Worm (Caenorhabditis elegans) whole organism, mixed stage, embryonic: Measurements from ENCODE around the gene M110.8.

Experiments
- bed-3 ChIP-seq: fragments of 200-800 bp; sonication (Bioruptor generic); optimal IDR thresholded peaks from 3 replicates; lab custom pipeline; 2018; ENCODE audit warnings: mild to moderate bottlenecking, missing genetic modification characterization, moderate library complexity, missing compliant biosample characterization
- blmp-1 ChIP-seq: fragments of 150-350 bp; optimal IDR thresholded peaks from 2 replicates; lab custom pipeline; 2014; ENCODE audit warnings: missing biosample characterization, missing genetic modification characterization
- ceh-39 ChIP-seq: fragments of 150-350 bp; optimal IDR thresholded peaks from 2 replicates; lab custom pipeline; 2014; ENCODE audit warnings: missing biosample characterization, missing genetic modification characterization
- ceh-43 ChIP-seq: fragments of 200-800 bp; sonication (Bioruptor generic); optimal IDR thresholded peaks from 2 replicates; lab custom pipeline; 2018; ENCODE audit warnings: mild to moderate bottlenecking, missing genetic modification characterization, moderate library complexity, missing compliant biosample characterization
- ceh-83 ChIP-seq: fragments of 200-800 bp; sonication (Bioruptor generic); optimal IDR thresholded peaks from 2 replicates; lab custom pipeline; 2018; ENCODE audit warnings: mild to moderate bottlenecking, missing genetic modification characterization, missing compliant biosample characterization
- ces-1 ChIP-seq: fragments of 150-350 bp; optimal IDR thresholded peaks from 2 replicates; lab custom pipeline; 2014; ENCODE audit warnings: missing biosample characterization, missing genetic modification reagents, missing genetic modification characterization
- cnd-1 ChIP-seq: fragments of 200-800 bp; sonication (Bioruptor generic); optimal IDR thresholded peaks from 2 replicates; lab custom pipeline; 2018; ENCODE audit warnings: mild to moderate bottlenecking, missing genetic modification characterization, missing compliant biosample characterization
- drap-1 ChIP-seq: fragments of 200-800 bp; sonication (Bioruptor generic); optimal IDR thresholded peaks from 3 replicates; lab custom pipeline; 2018; ENCODE audit warnings: mild to moderate bottlenecking, missing genetic modification characterization, missing compliant biosample characterization
- elt-1 ChIP-seq: sonication (generic microtip); optimal IDR thresholded peaks from 2 replicates; lab custom pipeline; 2017; ENCODE audit warnings: missing genetic modification characterization, mild to moderate bottlenecking, missing compliant biosample characterization, antibody characterized with exemption, moderate library complexity, borderline replicate concordance; ENCODE audit not compliant: insufficient read depth
- elt-3 ChIP-seq: fragments of 150-350 bp; optimal IDR thresholded peaks from 2 replicates; lab custom pipeline; 2014; ENCODE audit warnings: missing biosample characterization, missing genetic modification characterization
- flh-1 ChIP-seq: fragments of 200-800 bp; sonication (Bioruptor generic); optimal IDR thresholded peaks from 2 replicates; lab custom pipeline; 2018; ENCODE audit warnings: mild to moderate bottlenecking, missing genetic modification characterization, moderate library complexity, missing compliant biosample characterization
- ham-2 ChIP-seq: fragments of 200-800 bp; sonication (Bioruptor generic); optimal IDR thresholded peaks from 2 replicates; lab custom pipeline; 2018; ENCODE audit warnings: mild to moderate bottlenecking, missing genetic modification characterization, missing compliant biosample characterization
- lin-13 ChIP-seq: fragments of 150-350 bp; optimal IDR thresholded peaks from 2 replicates; lab custom pipeline; 2014; ENCODE audit warnings: missing biosample characterization, missing genetic modification characterization
- lin-32 ChIP-seq: fragments of 200-800 bp; sonication (Bioruptor generic); optimal IDR thresholded peaks from 2 replicates; lab custom pipeline; 2018; ENCODE audit warnings: mild to moderate bottlenecking, missing genetic modification characterization, missing compliant biosample characterization
- lsy-2 ChIP-seq: fragments of 150-350 bp; optimal IDR thresholded peaks from 2 replicates; lab custom pipeline; 2014; ENCODE audit warnings: missing biosample characterization, missing genetic modification characterization
- mab-5 ChIP-seq: fragments of 150-350 bp; optimal IDR thresholded peaks from 2 replicates; lab custom pipeline; 2014; ENCODE audit warnings: missing biosample characterization, missing genetic modification characterization
- mep-1 ChIP-seq: fragments of 150-350 bp; optimal IDR thresholded peaks from 2 replicates; lab custom pipeline; 2017; ENCODE audit warnings: missing biosample characterization, missing genetic modification reagents, missing genetic modification characterization, inconsistent platforms
- mls-2 ChIP-seq: sonication (generic microtip); optimal IDR thresholded peaks from 2 replicates; lab custom pipeline; 2016; ENCODE audit warnings: mild to moderate bottlenecking, missing genetic modification characterization, moderate library complexity, missing compliant biosample characterization
- nhr-12 ChIP-seq: fragments of 150-350 bp; optimal IDR thresholded peaks from 2 replicates; lab custom pipeline; 2014; ENCODE audit warnings: missing biosample characterization, missing genetic modification characterization
- nhr-237 ChIP-seq: fragments of 150-350 bp; optimal IDR thresholded peaks from 2 replicates; lab custom pipeline; 2014; ENCODE audit warnings: missing biosample characterization, missing genetic modification characterization
- nhr-28 ChIP-seq: fragments of 150-350 bp; optimal IDR thresholded peaks from 2 replicates; lab custom pipeline; 2014; ENCODE audit warnings: missing biosample characterization, missing genetic modification characterization
- nhr-76 ChIP-seq: sonication (generic microtip); optimal IDR thresholded peaks from 2 replicates; lab custom pipeline; 2017; ENCODE audit warnings: missing biosample characterization, missing genetic modification characterization
- pha-4 ChIP-seq: fragments of 150-350 bp; optimal IDR thresholded peaks from 2 replicates; lab custom pipeline; 2018; ENCODE audit warnings: missing biosample characterization, missing genetic modification reagents, missing genetic modification characterization
- sem-2 ChIP-seq: fragments of 200-800 bp; sonication (Bioruptor generic); optimal IDR thresholded peaks from 2 replicates; lab custom pipeline; 2018; ENCODE audit warnings: mild to moderate bottlenecking, missing genetic modification characterization, missing compliant biosample characterization
- snpc-4 ChIP-seq: fragments of 150-350 bp; optimal IDR thresholded peaks from 2 replicates; lab custom pipeline; 2014; ENCODE audit warnings: missing biosample characterization, missing genetic modification characterization
- sptf-1 ChIP-seq: sonication (generic microtip); optimal IDR thresholded peaks from 2 replicates; lab custom pipeline; 2017; ENCODE audit warnings: mild to moderate bottlenecking, missing genetic modification characterization, moderate library complexity, missing compliant biosample characterization
- unc-120 ChIP-seq: sonication (generic microtip); optimal IDR thresholded peaks from 2 replicates; lab custom pipeline; 2017; ENCODE audit warnings: missing genetic modification characterization, missing compliant biosample characterization; ENCODE audit not compliant: poor library complexity, severe bottlenecking
- unc-39 ChIP-seq: fragments of 150-350 bp; optimal IDR thresholded peaks from 2 replicates; lab custom pipeline; 2014; ENCODE audit warnings: missing biosample characterization, missing genetic modification characterization
- unc-62 ChIP-seq: fragments of 150-350 bp; optimal IDR thresholded peaks from 2 replicates; lab custom pipeline; 2014; ENCODE audit warnings: missing biosample characterization, missing genetic modification reagents, missing genetic modification characterization
- zip-8 ChIP-seq: fragments of 150-350 bp; optimal IDR thresholded peaks from 2 replicates; lab custom pipeline; 2014; ENCODE audit warnings: missing biosample characterization, missing genetic modification characterization

Gene M110.8

ce11 chrII:8216433-8216832 is 7.1 kb upstream of the M110.8 start, which contains the start of gene M110.3 (continued):
- TF ChIP-seq lin-13 (tag; lab: Kevin White, UChicago) (no peak), elt-3 (tag; lab: Kevin White, UChicago) (no peak), cnd-1 (tag; lab: Kevin White, UChicago) (no peak), ces-1 (GFP tag; lab: Kevin White, UChicago) (peak; percentile 77), ceh-43 (GFP tag; lab: Kevin White, UChicago) (no peak)

DNA sequence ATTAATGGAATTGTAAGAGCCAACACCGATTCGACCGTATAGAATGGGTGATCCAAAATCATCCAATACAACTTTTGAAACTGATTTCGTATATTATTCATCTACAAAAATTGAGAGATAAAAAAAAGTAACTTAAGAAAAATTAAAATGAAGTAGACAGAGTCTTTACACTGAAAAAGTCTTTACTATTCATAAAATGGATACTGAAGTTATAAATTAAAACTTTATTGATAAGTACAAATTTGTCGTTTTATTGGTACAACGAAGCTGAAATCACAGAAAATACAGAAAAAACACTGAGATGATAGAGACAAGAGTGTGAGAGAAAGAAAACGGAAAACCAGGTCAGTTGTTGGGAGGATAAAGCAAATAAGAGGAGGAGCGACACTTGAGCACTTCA is 5.0 kb upstream of the M110.8 start, which contains the start of gene M110.10:
TSS of gene M110.10 (minus strand) at position 101 of the 400 bp plus-strand sequence.
- TF ChIP-seq bed-3 (GFP tag; lab: Kevin White, UChicago) (no peak), ces-1 (GFP tag; lab: Kevin White, UChicago) (no peak), unc-39 (tag; lab: Kevin White, UChicago) (no peak), lin-13 (tag; lab: Kevin White, UChicago) (no peak), mep-1 (tag; lab: Kevin White, UChicago) (no peak), mls-2 (no peak), nhr-12 (no peak), zip-8 (tag; lab: Kevin White, UChicago) (no peak), mab-5 (tag; lab: Kevin White, UChicago) (no peak), flh-1 (GFP tag; lab: Kevin White, UChicago) (no peak), nhr-76 (tag; lab: Kevin White, UChicago) (no peak), lsy-2 (tag; lab: Kevin White, UChicago) (no peak)

ce11 chrII:8212680-8213079 is 3.3 kb upstream of the M110.8 start, which contains the start of gene twk-3:
TSS of gene twk-3 (minus strand) at chrII:8212780.
- TF ChIP-seq lin-13 (tag; lab: Kevin White, UChicago) = no peak
- TF ChIP-seq unc-120 (tag; lab: Kevin White, UChicago) = no peak
- no peak for TF ChIP-seq blmp-1 (tag; lab: Kevin White, UChicago)

DNA sequence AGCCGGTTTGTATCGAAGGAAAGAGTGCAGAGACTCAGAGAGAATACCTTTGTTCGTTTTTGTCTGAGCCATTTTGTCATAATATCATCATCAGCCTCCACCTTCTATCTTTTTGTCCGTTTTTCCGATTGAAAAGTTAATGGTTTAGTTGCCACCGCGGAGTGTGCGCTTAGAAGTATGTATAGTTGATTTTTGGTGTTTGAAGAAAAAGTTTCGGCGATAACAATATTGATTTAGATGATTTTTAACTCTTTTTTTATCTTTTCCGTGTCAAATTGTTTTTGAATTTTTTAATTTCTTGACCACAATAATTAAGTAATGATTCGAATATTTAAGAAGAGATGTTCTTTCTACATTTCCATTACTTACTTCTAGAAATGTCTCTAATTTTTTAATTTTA is 3.8 kb downstream of the M110.8 start:
- TF ChIP-seq sem-2 (GFP tag; lab: Kevin White, UChicago) (no peak), lin-32 (GFP tag; lab: Kevin White, UChicago) (no peak), pha-4 (tag; lab: Kevin White, UChicago) (no peak), ceh-39 (tag; lab: Kevin White, UChicago) (no peak), unc-62 (no peak), ces-1 (GFP tag; lab: Kevin White, UChicago) (no peak), ceh-43 (GFP tag; lab: Kevin White, UChicago) (no peak), lsy-2 (tag; lab: Kevin White, UChicago) (no peak), elt-3 (tag; lab: Kevin White, UChicago) (no peak), sptf-1 (tag; lab: Kevin White, UChicago) (no peak), ceh-83 (no peak), snpc-4 (tag; lab: Kevin White, UChicago) (no peak), blmp-1 (tag; lab: Kevin White, UChicago) (no peak), elt-1 (tag; lab: Kevin White, UChicago) (no peak), nhr-28 (no peak), drap-1 (GFP tag; lab: Kevin White, UChicago) (no peak)

DNA sequence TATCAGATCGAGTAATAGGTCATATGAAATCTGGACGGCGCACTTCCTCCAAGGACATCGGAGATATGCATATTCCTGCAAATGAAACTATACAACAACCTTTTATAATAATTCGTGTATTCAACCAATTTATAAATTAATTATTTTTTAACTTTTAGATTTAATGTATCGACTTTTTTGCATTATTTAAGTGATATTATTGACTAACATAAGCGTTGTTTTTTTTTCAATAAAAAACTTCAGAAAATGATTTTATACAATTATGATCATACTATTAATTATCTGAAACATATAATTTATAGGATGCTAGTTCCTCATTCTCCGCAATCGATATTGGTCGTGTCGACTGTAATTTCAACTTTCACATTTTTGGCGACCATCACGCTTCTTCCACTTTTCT is 5.3 kb downstream of the M110.8 start, which contains the start of gene col-76:
TSS of gene col-76 (plus strand) at position 301 of the 400 bp plus-strand sequence.
- TF ChIP-seq ham-2 (GFP tag; lab: Kevin White, UChicago) = no peak
- TF ChIP-seq elt-1 (tag; lab: Kevin White, UChicago) = peak; percentile 8

DNA sequence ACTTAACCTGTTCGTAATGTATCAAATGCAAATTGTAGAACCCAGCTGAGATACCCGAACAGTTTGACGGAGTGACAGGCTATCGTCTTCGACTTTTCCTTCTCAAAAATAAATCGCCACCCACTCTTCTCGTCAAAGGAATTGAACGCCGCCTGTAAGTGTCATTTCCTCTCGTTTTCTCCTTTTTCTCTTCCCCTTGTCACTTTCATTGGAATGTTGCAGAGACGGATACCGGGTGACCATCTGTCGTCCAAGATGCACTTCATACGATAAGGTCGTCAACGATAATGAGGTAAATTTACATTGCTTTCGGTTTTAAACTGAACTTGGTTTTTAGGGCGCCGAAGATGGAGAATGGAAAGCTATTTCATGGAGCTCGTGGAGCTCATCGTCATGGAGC is 9.6 kb downstream of the M110.8 start:
- TF ChIP-seq unc-62 (peak; percentile 43), blmp-1 (tag; lab: Kevin White, UChicago) (peak; percentile 74), lsy-2 (tag; lab: Kevin White, UChicago) (no peak), sptf-1 (tag; lab: Kevin White, UChicago) (no peak), pha-4 (tag; lab: Kevin White, UChicago) (no peak), nhr-12 (no peak), bed-3 (GFP tag; lab: Kevin White, UChicago) (no peak), nhr-237 (tag; lab: Kevin White, UChicago) (no peak)
